Worm (Caenorhabditis elegans) whole organism, midembryonic: Measurements from ENCODE around the gene acox-1.5.

ENCODE experiments used
- T22C8.4 ChIP-seq: fragments of 200-800 bp; sonication (Bioruptor generic); IDR thresholded peaks from 2 replicates; pipeline ENCODE4 v1.3.6; 2022; ENCODE audit warnings: missing genetic modification characterization, missing compliant biosample characterization
- cog-1 ChIP-seq: sonication (generic microtip); optimal IDR thresholded peaks from 2 replicates; lab custom pipeline; 2016; ENCODE audit warnings: missing genetic modification characterization, missing compliant biosample characterization
- flt-1 ChIP-seq: fragments of 200-800 bp; sonication (Bioruptor generic); IDR thresholded peaks from 2 replicates; pipeline ENCODE4 v1.3.6; 2022; ENCODE audit warnings: missing genetic modification characterization, missing compliant biosample characterization
- klf-2 ChIP-seq: fragments of 200-800 bp; sonication (Bioruptor generic); conservative IDR thresholded peaks from 2 replicates; pipeline ENCODE4 v1.3.6; 2022; ENCODE audit warnings: missing genetic modification reagents, missing genetic modification characterization, missing compliant biosample characterization
- med-1 ChIP-seq: sonication (generic microtip); optimal IDR thresholded peaks from 2 replicates; lab custom pipeline; 2017; ENCODE audit warnings: missing genetic modification characterization, mild to moderate bottlenecking, missing compliant biosample characterization, antibody characterized with exemption, missing genetic modification reagents; ENCODE audit not compliant: insufficient read depth
- ref-1 ChIP-seq: fragments of 200-800 bp; sonication (Bioruptor generic); conservative IDR thresholded peaks from 2 replicates; pipeline ENCODE4 v1.3.6; 2022; ENCODE audit warnings: missing genetic modification reagents, missing genetic modification characterization, missing compliant biosample characterization
- tab-1 ChIP-seq: fragments of 200-800 bp; sonication (Bioruptor generic); IDR thresholded peaks from 2 replicates; pipeline ENCODE4 v1.3.6; 2022; ENCODE audit warnings: missing genetic modification characterization, missing compliant biosample characterization
- ztf-23 ChIP-seq: fragments of 200-800 bp; sonication (Bioruptor generic); IDR thresholded peaks from 2 replicates; pipeline ENCODE4 v1.3.6; 2022; ENCODE audit warnings: missing genetic modification reagents, missing genetic modification characterization, missing compliant biosample characterization
- ztf-29 ChIP-seq: fragments of 200-800 bp; sonication (Bioruptor generic); IDR thresholded peaks from 2 replicates; pipeline ENCODE4 v1.3.6; 2022; ENCODE audit warnings: missing genetic modification reagents, missing genetic modification characterization, missing compliant biosample characterization

DNA sequence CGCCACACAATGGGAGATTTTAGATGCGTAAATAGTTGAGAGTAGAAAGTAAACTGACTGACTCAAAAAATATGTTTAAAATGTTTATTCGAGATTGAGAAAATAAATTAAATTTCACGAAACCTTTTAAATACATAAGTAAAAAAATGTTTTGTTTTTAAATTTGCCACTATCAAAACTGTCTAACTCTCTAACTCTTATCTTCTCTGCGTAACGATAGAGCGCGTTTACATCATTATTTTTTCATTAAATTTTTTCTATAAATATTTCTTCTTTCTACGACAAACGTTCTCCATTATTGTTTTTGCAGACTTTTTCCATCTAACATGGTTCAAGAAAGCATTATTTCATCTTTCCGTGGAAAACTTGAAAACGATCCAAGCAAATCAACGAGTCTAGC is 49.2 kb downstream of the acox-1.5 start, which contains the start of gene eif-2Balpha:
- no peak for TF ChIP-seq cog-1 (tag; lab: Kevin White, UChicago)
- TF ChIP-seq ref-1 (GFP tag; lab: Robert Waterston, UW): no peak
- TF ChIP-seq flt-1 (GFP tag; lab: Robert Waterston, UW): no peak
- TF ChIP-seq ztf-23 (GFP tag; lab: Robert Waterston, UW): no peak
- TF ChIP-seq ztf-29 (GFP tag; lab: Robert Waterston, UW): no peak
- no peak for TF ChIP-seq T22C8.4 (GFP tag; lab: Robert Waterston, UW)
- no peak for TF ChIP-seq klf-2 (GFP tag; lab: Robert Waterston, UW)
- TF ChIP-seq med-1: no peak
- no peak for TF ChIP-seq tab-1 (GFP tag; lab: Robert Waterston, UW)
